Fruit fly (Drosophila melanogaster) whole organism, pupa: ENCODE measurements around the gene CG3408.

Source experiments
- CG34367 ChIP-seq: fragments of 200-800 bp; sonication (Bioruptor generic); optimal IDR thresholded peaks from 2 replicates; lab custom pipeline; 2018; ENCODE audit warnings: missing biosample characterization, mild to moderate bottlenecking, missing genetic modification characterization
- CG8159 ChIP-seq: fragments of 200-800 bp; sonication (Bioruptor generic); optimal IDR thresholded peaks from 3 replicates; lab custom pipeline; 2018; ENCODE audit warnings: missing biosample characterization, mild to moderate bottlenecking, missing genetic modification characterization, moderate library complexity

DNA sequence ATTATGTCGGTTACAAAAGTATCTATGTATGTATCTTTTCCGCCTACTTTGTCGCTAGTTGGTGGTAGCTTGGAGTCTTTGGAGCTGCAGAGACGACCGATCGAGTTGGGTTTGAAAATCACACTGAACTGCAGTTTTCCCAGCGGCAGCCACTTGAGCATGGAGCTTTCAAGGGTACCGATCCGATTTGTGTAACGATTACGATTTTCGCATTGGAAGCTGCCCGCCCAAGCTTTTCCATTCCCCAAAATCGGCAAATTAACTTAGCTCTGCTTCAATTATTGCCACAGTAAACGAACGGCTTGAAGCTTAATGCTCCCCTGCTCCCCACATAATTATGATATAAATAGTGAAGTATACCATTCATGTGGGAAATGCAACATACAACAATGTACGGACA, 20.2 kb downstream of the CG3408 start, which contains the start of gene CG32036:
- TF ChIP-seq CG8159 (no peak), CG34367 (tag; lab: Kevin White, UChicago) (no peak)
